Fruit fly (Drosophila melanogaster) whole organism, embryonic: ENCODE results near the gene phol.
A peak's percentile ranks its signal among the peaks of the same experiment; 100 is the strongest.

Experiments
- Abd-B ChIP-seq: fragments of 200-800 bp; sonication (Bioruptor generic); optimal IDR thresholded peaks from 2 replicates; lab custom pipeline; 2018; ENCODE audit warnings: missing biosample characterization, mild to moderate bottlenecking, missing genetic modification characterization, moderate library complexity
- Awh ChIP-seq: fragments of 200-800 bp; sonication (Bioruptor generic); IDR thresholded peaks from 2 replicates; pipeline ENCODE4, ENCODE4 v1.3.6; 2022; ENCODE audit warnings: missing biosample characterization, missing genetic modification characterization
- C15 ChIP-seq: fragments of 200-800 bp; sonication (Bioruptor generic); IDR thresholded peaks from 3 replicates; pipeline ENCODE4 v1.3.6; 2022; ENCODE audit warnings: missing biosample characterization, missing genetic modification characterization
- CG1024 ChIP-seq: fragments of 200-800 bp; sonication (Bioruptor generic); IDR thresholded peaks from 2 replicates; pipeline ENCODE4 v1.3.6; 2022; ENCODE audit warnings: missing biosample characterization, missing genetic modification characterization
- CG12104 ChIP-seq: fragments of 200-800 bp; sonication (Bioruptor generic); optimal IDR thresholded peaks from 3 replicates; lab custom pipeline; 2016; ENCODE audit warnings: missing biosample characterization, missing genetic modification characterization
- CG13424 ChIP-seq: fragments of 200-800 bp; sonication (Bioruptor generic); optimal IDR thresholded peaks from 2 replicates; lab custom pipeline; 2019; ENCODE audit warnings: missing biosample characterization, mild to moderate bottlenecking, missing genetic modification characterization, moderate library complexity
- CG14667 ChIP-seq: fragments of 200-800 bp; sonication (Bioruptor generic); IDR thresholded peaks from 2 replicates; pipeline ENCODE4 v1.3.6; 2022; ENCODE audit warnings: missing biosample characterization, missing genetic modification characterization
- CG1529 ChIP-seq: fragments of 200-800 bp; sonication (Bioruptor generic); optimal IDR thresholded peaks from 3 replicates; lab custom pipeline; 2018; ENCODE audit warnings: missing biosample characterization, missing genetic modification characterization
- CG15479 ChIP-seq: fragments of 200-800 bp; sonication (Bioruptor generic); optimal IDR thresholded peaks from 3 replicates; lab custom pipeline; 2019; ENCODE audit warnings: missing biosample characterization, mild to moderate bottlenecking, missing genetic modification characterization, moderate library complexity
- CG18476 ChIP-seq: fragments of 200-800 bp; sonication (Bioruptor generic); optimal IDR thresholded peaks from 2 replicates; lab custom pipeline; 2016; ENCODE audit warnings: missing biosample characterization, mild to moderate bottlenecking, missing genetic modification characterization
- CG34422 ChIP-seq: fragments of 200-800 bp; sonication (Bioruptor generic); IDR thresholded peaks from 3 replicates; pipeline ENCODE4 v1.3.6; 2022; ENCODE audit warnings: missing biosample characterization, missing genetic modification characterization
- CG4360 ChIP-seq: fragments of 200-800 bp; sonication (Bioruptor generic); IDR thresholded peaks from 2 replicates; pipeline ENCODE4 v1.3.6; 2022; ENCODE audit warnings: missing biosample characterization, missing genetic modification characterization
- CG6254 ChIP-seq: fragments of 200-800 bp; sonication (Bioruptor generic); optimal IDR thresholded peaks from 3 replicates; lab custom pipeline; 2017; ENCODE audit warnings: mild to moderate bottlenecking, missing biosample characterization, missing genetic modification reagents, missing genetic modification characterization
- CG7928 ChIP-seq: fragments of 200-800 bp; sonication (Bioruptor generic); optimal IDR thresholded peaks from 2 replicates; lab custom pipeline; 2017; ENCODE audit warnings: missing biosample characterization, mild to moderate bottlenecking, missing genetic modification characterization
- CG7963 ChIP-seq: fragments of 200-800 bp; sonication (Bioruptor generic); IDR thresholded peaks from 3 replicates; pipeline ENCODE4 v1.3.6; 2022; ENCODE audit warnings: missing biosample characterization, missing genetic modification characterization; ENCODE audit not compliant: partially characterized antibody
- Camta ChIP-seq: fragments of 200-800 bp; sonication (Bioruptor generic); optimal IDR thresholded peaks from 2 replicates; lab custom pipeline; 2016; ENCODE audit warnings: missing biosample characterization, missing genetic modification characterization
- Dll ChIP-seq: fragments of 200-800 bp; sonication (Bioruptor generic); IDR thresholded peaks from 4 replicates; pipeline ENCODE4 v1.3.6; 2022; ENCODE audit warnings: missing biosample characterization, missing genetic modification characterization; ENCODE audit not compliant: partially characterized antibody
- Doc3 ChIP-seq: fragments of 200-800 bp; sonication (Bioruptor generic); IDR thresholded peaks from 3 replicates; pipeline ENCODE4 v1.3.6; 2022; ENCODE audit warnings: missing biosample characterization, missing genetic modification characterization; ENCODE audit not compliant: partially characterized antibody
- Fer3 ChIP-seq: fragments of 200-800 bp; sonication (Bioruptor generic); optimal IDR thresholded peaks from 2 replicates; lab custom pipeline; 2018; ENCODE audit warnings: missing biosample characterization, mild to moderate bottlenecking, missing genetic modification characterization, moderate library complexity
- HHEX ChIP-seq: fragments of 200-800 bp; sonication (Bioruptor generic); optimal IDR thresholded peaks from 3 replicates; lab custom pipeline; 2017; ENCODE audit warnings: missing biosample characterization, mild to moderate bottlenecking, missing genetic modification characterization, missing genetic modification reagents
- HLHmδ ChIP-seq: fragments of 200-800 bp; sonication (Bioruptor generic); optimal IDR thresholded peaks from 2 replicates; lab custom pipeline; 2018; ENCODE audit warnings: missing biosample characterization, mild to moderate bottlenecking, missing genetic modification characterization, moderate library complexity
- Hr78 ChIP-seq, 2 experiments: fragments of 200-800 bp in 1 of 2; fragments of >200 bp in 1 of 2; sonication (Bioruptor generic) in 1 of 2; optimal IDR thresholded peaks; 2 replicates each; lab custom pipeline; 2017 to 2019; ENCODE audit warnings: missing biosample characterization in 2 of 2, missing genetic modification characterization in 2 of 2, mild to moderate bottlenecking in 1 of 2, moderate library complexity in 1 of 2
- Hsf ChIP-seq: fragments of 200-800 bp; sonication (Bioruptor generic); optimal IDR thresholded peaks from 3 replicates; lab custom pipeline; 2016; ENCODE audit warnings: missing biosample characterization, missing genetic modification characterization
- Lhr ChIP-seq: fragments of 200-800 bp; sonication (Bioruptor generic); optimal IDR thresholded peaks from 3 replicates; lab custom pipeline; 2017; ENCODE audit warnings: mild to moderate bottlenecking, missing biosample characterization, missing genetic modification reagents, missing genetic modification characterization
- MBD-R2 ChIP-seq: fragments of 200-800 bp; sonication (Bioruptor generic); IDR thresholded peaks from 2 replicates; pipeline ENCODE4 v1.3.6; 2022; ENCODE audit warnings: missing biosample characterization, missing genetic modification characterization
- Neu2 ChIP-seq: fragments of 200-800 bp; sonication (Bioruptor generic); optimal IDR thresholded peaks from 3 replicates; lab custom pipeline; 2016; ENCODE audit warnings: missing biosample characterization, missing genetic modification characterization, borderline replicate concordance
- PHDP ChIP-seq: fragments of 200-800 bp; sonication (Bioruptor generic); optimal IDR thresholded peaks from 3 replicates; lab custom pipeline; 2018; ENCODE audit warnings: missing biosample characterization, mild to moderate bottlenecking, missing genetic modification characterization, moderate library complexity
- Pdp1 ChIP-seq, 2 experiments: fragments of 200-800 bp; sonication (Bioruptor generic); optimal IDR thresholded peaks; 3 replicates each; lab custom pipeline; 2016; ENCODE audit warnings: missing biosample characterization in 2 of 2, missing genetic modification characterization in 2 of 2, mild to moderate bottlenecking in 1 of 2, moderate library complexity in 1 of 2
- Rfx ChIP-seq: fragments of 200-800 bp; sonication (Bioruptor generic); IDR thresholded peaks from 2 replicates; pipeline ENCODE4 v1.3.6; 2022; ENCODE audit warnings: missing biosample characterization, missing genetic modification characterization
- Side ChIP-seq: fragments of 200-800 bp; sonication (Bioruptor generic); optimal IDR thresholded peaks from 2 replicates; lab custom pipeline; 2016; ENCODE audit warnings: missing biosample characterization, missing genetic modification characterization
- Sox100B ChIP-seq: fragments of 200-800 bp; sonication (Bioruptor generic); optimal IDR thresholded peaks from 3 replicates; lab custom pipeline; 2018; ENCODE audit warnings: missing biosample characterization, mild to moderate bottlenecking, missing genetic modification characterization
- Stat92E ChIP-seq, 3 experiments: fragments of >200 bp in 2 of 3; fragments of 200-800 bp in 1 of 3; sonication (Bioruptor generic) in 1 of 3; optimal IDR thresholded peaks; 2 replicates each; lab custom pipeline; 2017 to 2019; ENCODE audit warnings: missing biosample characterization in 3 of 3, missing genetic modification characterization in 3 of 3, mild to moderate bottlenecking in 1 of 3, moderate library complexity in 1 of 3
- ac ChIP-seq: fragments of 200-800 bp; sonication (Bioruptor generic); optimal IDR thresholded peaks from 3 replicates; lab custom pipeline; 2017; ENCODE audit warnings: missing biosample characterization, mild to moderate bottlenecking, missing genetic modification characterization
- ap ChIP-seq: fragments of 200-800 bp; sonication (Bioruptor generic); IDR thresholded peaks from 2 replicates; pipeline ENCODE4 v1.3.6; 2022; ENCODE audit warnings: missing biosample characterization, missing genetic modification characterization
- bsh ChIP-seq, 2 experiments: fragments of 200-800 bp; sonication (Bioruptor generic); optimal IDR thresholded peaks; 2 replicates each; lab custom pipeline; 2017 to 2018; ENCODE audit warnings: mild to moderate bottlenecking in 2 of 2, missing biosample characterization in 2 of 2, missing genetic modification characterization in 2 of 2, moderate library complexity in 1 of 2
- chinmo ChIP-seq: fragments of 200-800 bp; sonication (Bioruptor generic); IDR thresholded peaks from 4 replicates; pipeline ENCODE4 v1.3.6; 2022; ENCODE audit warnings: missing biosample characterization, missing genetic modification characterization; ENCODE audit not compliant: partially characterized antibody
- chm ChIP-seq: fragments of 200-800 bp; sonication (Bioruptor generic); IDR thresholded peaks from 2 replicates; pipeline ENCODE4 v1.3.6; 2022; ENCODE audit warnings: missing biosample characterization, missing genetic modification characterization
- cwo ChIP-seq: fragments of 200-800 bp; sonication (Bioruptor generic); optimal IDR thresholded peaks from 3 replicates; lab custom pipeline; 2017; ENCODE audit warnings: missing biosample characterization, missing genetic modification characterization, mild to moderate bottlenecking, moderate library complexity, missing genetic modification reagents
- exex ChIP-seq: fragments of 200-800 bp; sonication (Bioruptor generic); optimal IDR thresholded peaks from 4 replicates; lab custom pipeline; 2018; ENCODE audit warnings: missing biosample characterization, mild to moderate bottlenecking, missing genetic modification characterization, moderate library complexity
- gsb-n ChIP-seq: fragments of 200-800 bp; sonication (Bioruptor generic); optimal IDR thresholded peaks from 3 replicates; lab custom pipeline; 2018; ENCODE audit warnings: missing biosample characterization, mild to moderate bottlenecking, missing genetic modification characterization
- jing ChIP-seq: fragments of 200-800 bp; sonication (Bioruptor generic); optimal IDR thresholded peaks from 2 replicates; lab custom pipeline; 2018; ENCODE audit warnings: missing biosample characterization, mild to moderate bottlenecking, missing genetic modification characterization
- kay ChIP-seq: fragments of 200-800 bp; sonication (Bioruptor generic); optimal IDR thresholded peaks from 2 replicates; lab custom pipeline; 2016; ENCODE audit warnings: missing biosample characterization, missing genetic modification characterization
- mirr ChIP-seq: fragments of 200-800 bp; sonication (Bioruptor generic); optimal IDR thresholded peaks from 3 replicates; lab custom pipeline; 2018; ENCODE audit warnings: missing biosample characterization, mild to moderate bottlenecking, missing genetic modification characterization
- oc ChIP-seq: fragments of 200-800 bp; sonication (Bioruptor generic); optimal IDR thresholded peaks from 2 replicates; lab custom pipeline; 2018; ENCODE audit warnings: missing biosample characterization, mild to moderate bottlenecking, missing genetic modification characterization, moderate library complexity
- slbo ChIP-seq: fragments of 200-800 bp; sonication (Bioruptor generic); IDR thresholded peaks from 2 replicates; pipeline ENCODE4 v1.3.6; 2022; ENCODE audit warnings: missing biosample characterization, missing genetic modification characterization
- so ChIP-seq: fragments of 200-800 bp; sonication (Bioruptor generic); IDR thresholded peaks from 3 replicates; pipeline ENCODE4 v1.3.6; 2022; ENCODE audit warnings: missing biosample characterization, missing genetic modification characterization
- tna ChIP-seq: fragments of 200-800 bp; sonication (Bioruptor generic); IDR thresholded peaks from 2 replicates; pipeline ENCODE4 v1.3.6; 2022; ENCODE audit warnings: missing biosample characterization, missing genetic modification characterization; ENCODE audit not compliant: partially characterized antibody
- wek ChIP-seq: fragments of 200-800 bp; sonication (Bioruptor generic); optimal IDR thresholded peaks from 3 replicates; lab custom pipeline; 2018; ENCODE audit warnings: missing biosample characterization, mild to moderate bottlenecking, missing genetic modification characterization, moderate library complexity

phol gene

dm6 chr3L:9447239-9447777 lies 8.8 kb downstream of the phol start (continued):
- no peak for TF ChIP-seq Stat92E (GFP tag; optimal IDR thresholded peaks at IDR 0.05; lab: Kevin White, UChicago)
- peak; percentile 38 for TF ChIP-seq Rfx (GFP tag; lab: Robert Waterston, UW)
- peak; percentile 90 for TF ChIP-seq exex (tag; lab: Kevin White, UChicago)
- peak; percentile 38; the same call in 1 of the 2 replicates for TF ChIP-seq slbo
- peak; percentile 84 for TF ChIP-seq Neu2 (GFP tag; lab: Kevin White, UChicago)
- TF ChIP-seq kay: peak; percentile 92
- no peak for TF ChIP-seq CG15479 (GFP tag; lab: Kevin White, UChicago)
- TF ChIP-seq Camta (GFP tag; lab: Kevin White, UChicago): no peak
- TF ChIP-seq CG13424 (tag; lab: Kevin White, UChicago): no peak
- no peak for TF ChIP-seq CG12104 (GFP tag; lab: Kevin White, UChicago)
- TF ChIP-seq Doc3 (GFP tag; lab: Robert Waterston, UW): no peak
- TF ChIP-seq Lhr (GFP tag; lab: Kevin White, UChicago): no peak
- peak; percentile 21 for TF ChIP-seq HHEX (GFP tag; lab: Kevin White, UChicago)
- TF ChIP-seq CG1529 (GFP tag; lab: Kevin White, UChicago): no peak
- no peak for TF ChIP-seq chm (GFP tag; lab: Robert Waterston, UW)
- peak; percentile 6 for TF ChIP-seq Abd-B
- no peak for TF ChIP-seq Dll (GFP tag; lab: Robert Waterston, UW)
- TF ChIP-seq ap: no peak
- no peak for TF ChIP-seq wek (GFP tag; lab: Kevin White, UChicago)
- TF ChIP-seq CG34422 (GFP tag; lab: Robert Waterston, UW): no peak
- peak in 1 of 2 experiments; percentile 93 for TF ChIP-seq Pdp1 (GFP tag; optimal IDR thresholded peaks at IDR 0.05; lab: Kevin White, UChicago)
- no peak for TF ChIP-seq jing
- TF ChIP-seq Fer3: peak; percentile 12
- TF ChIP-seq so (GFP tag; lab: Robert Waterston, UW): no peak
- TF ChIP-seq gsb-n (tag; lab: Kevin White, UChicago): peak; percentile 78
- TF ChIP-seq CG7928 (GFP tag; lab: Kevin White, UChicago): no peak
- TF ChIP-seq CG6254 (GFP tag; lab: Kevin White, UChicago): no peak
- TF ChIP-seq Side: no peak
- TF ChIP-seq mirr (GFP tag; lab: Kevin White, UChicago): peak; percentile 89
- TF ChIP-seq C15 (GFP tag; lab: Robert Waterston, UW): no peak
- TF ChIP-seq oc (tag; lab: Kevin White, UChicago): no peak
- TF ChIP-seq Sox100B: no peak
- no peak for TF ChIP-seq CG18476 (GFP tag; lab: Kevin White, UChicago)
- 0 out of 3 replicates have a peak, but pooled peaks have one; percentile 22 for TF ChIP-seq CG7963 (GFP tag; lab: Robert Waterston, UW)
- TF ChIP-seq tna (GFP tag; lab: Robert Waterston, UW): no peak
- TF ChIP-seq Awh: 0 out of 2 replicates have a peak, but pooled peaks have one; percentile 33
- no peak for TF ChIP-seq CG1024 (GFP tag; lab: Robert Waterston, UW)
- peak; percentile 22 for TF ChIP-seq cwo (GFP tag; lab: Kevin White, UChicago)
- peak in 1 of 2 experiments; percentile 44 for TF ChIP-seq Hr78 (GFP tag; optimal IDR thresholded peaks at IDR 0.05; lab: Kevin White, UChicago)
- TF ChIP-seq CG4360 (GFP tag; lab: Robert Waterston, UW): peak; percentile 85
- peak; percentile 7; the same call in 1 of the 2 replicates for TF ChIP-seq MBD-R2 (GFP tag; lab: Robert Waterston, UW)
- TF ChIP-seq ac (GFP tag; lab: Kevin White, UChicago): no peak
- TF ChIP-seq HLHmδ (GFP tag; lab: Kevin White, UChicago): no peak
- peak; percentile 78; the same call in 2 of the 4 replicates for TF ChIP-seq chinmo (GFP tag; lab: Robert Waterston, UW)
- no peak for TF ChIP-seq Hsf (GFP tag; lab: Kevin White, UChicago)
- TF ChIP-seq PHDP: no peak
- no peak for TF ChIP-seq CG14667 (GFP tag; lab: Robert Waterston, UW)
- TF ChIP-seq bsh (GFP tag; optimal IDR thresholded peaks at IDR 0.05; lab: Kevin White, UChicago): no peak
